Comparison of ENCODE assay signal across 1 fruit fly cellular context in the genomic region with DNA sequence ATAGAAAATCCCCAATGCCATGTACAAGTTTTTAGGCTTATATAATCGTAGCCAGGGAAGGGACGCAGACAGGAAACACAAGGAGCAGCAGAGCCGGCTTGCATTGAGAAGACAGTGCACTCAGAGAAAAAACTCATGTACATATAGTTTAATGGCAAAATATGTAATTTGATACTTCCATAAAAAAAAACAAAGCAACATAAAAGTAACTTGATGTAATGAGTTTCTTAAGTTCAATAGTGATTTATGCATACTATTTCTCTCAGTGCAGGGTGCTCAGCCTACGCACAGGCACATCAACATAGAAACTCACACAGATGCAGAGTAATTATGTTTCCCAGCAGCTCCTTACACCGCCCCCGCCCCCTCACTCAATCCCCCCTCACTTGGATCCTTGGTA.
TF ChIP-seq lines count a peak whose summit lies in the region.

No protein-coding gene starts in this region.

TF ChIP-seq in whole organism, embryonic, 481 proteins besides CTCF, POLR2A, EP300 and RAD21 (continued from another document and continues in another):
- TF ChIP-seq caup (GFP tag; optimal IDR thresholded peaks at IDR 0.05; lab: Kevin White, UChicago; ENCODE audit: severe bottlenecking) = peak; percentile 75
- peak; percentile 50 for TF ChIP-seq Fer3 (tag; optimal IDR thresholded peaks at IDR 0.05; lab: Kevin White, UChicago)
- no peak for TF ChIP-seq tna (GFP tag; IDR thresholded peaks at IDR 0.05; lab: Robert Waterston, UW; ENCODE audit: partially characterized antibody)
- no peak for TF ChIP-seq CG7963 (GFP tag; IDR thresholded peaks at IDR 0.05; lab: Robert Waterston, UW; ENCODE audit: partially characterized antibody)
- peak; percentile 60 to 62 for TF ChIP-seq dpn (GFP tag; optimal IDR thresholded peaks at IDR 0.05; lab: Kevin White, UChicago)
- peak; percentile 55 for TF ChIP-seq ewg (GFP tag; optimal IDR thresholded peaks at IDR 0.05; lab: Kevin White, UChicago)
- peak; percentile 48 for TF ChIP-seq H2.0 (GFP tag; IDR thresholded peaks at IDR 0.05; lab: Robert Waterston, UW)
- TF ChIP-seq pho (GFP tag; optimal IDR thresholded peaks at IDR 0.05; lab: Kevin White, UChicago) = peak; percentile 30
- no peak for TF ChIP-seq dati (GFP tag; IDR thresholded peaks at IDR 0.05; lab: Robert Waterston, UW)
- no peak for TF ChIP-seq BEAF-32 (GFP tag; optimal IDR thresholded peaks at IDR 0.05; lab: Kevin White, UChicago)
- 0 out of 2 replicates have a peak, but pooled peaks have one; percentile 24 for TF ChIP-seq klu (GFP tag; IDR thresholded peaks at IDR 0.05; lab: Robert Waterston, UW)
- TF ChIP-seq pita (GFP tag; optimal IDR thresholded peaks at IDR 0.05; lab: Kevin White, UChicago) = no peak
- TF ChIP-seq HmgD (GFP tag; optimal IDR thresholded peaks at IDR 0.05; lab: Kevin White, UChicago) = no peak
- peak; percentile 50 for TF ChIP-seq phol (tag; optimal IDR thresholded peaks at IDR 0.05; lab: Kevin White, UChicago)
- peak; percentile 63 for TF ChIP-seq Taf1 (GFP tag; IDR thresholded peaks at IDR 0.05; lab: Robert Waterston, UW)
- TF ChIP-seq CG10209 (GFP tag; optimal IDR thresholded peaks at IDR 0.05; lab: Kevin White, UChicago) = peak; percentile 72
- TF ChIP-seq Bteb2 (GFP tag; optimal IDR thresholded peaks at IDR 0.05; lab: Kevin White, UChicago) = no peak
- TF ChIP-seq CG10431 (GFP tag; optimal IDR thresholded peaks at IDR 0.05; lab: Kevin White, UChicago) = no peak
- no peak for TF ChIP-seq CG8290 (GFP tag; optimal IDR thresholded peaks at IDR 0.05; lab: Kevin White, UChicago)
- peak in 1 of 2 experiments; percentile 72 for TF ChIP-seq CG8290 (tag; optimal IDR thresholded peaks at IDR 0.05; lab: Kevin White, UChicago)
- no peak for TF ChIP-seq Elba2 (GFP tag; optimal IDR thresholded peaks at IDR 0.05; lab: Kevin White, UChicago)
- peak; percentile 73 for TF ChIP-seq Dek (tag; optimal IDR thresholded peaks at IDR 0.05; lab: Kevin White, UChicago)
- 0 out of 2 replicates have a peak, but pooled peaks have one; percentile 3 for TF ChIP-seq CkIIα-i1 (GFP tag; IDR thresholded peaks at IDR 0.05; lab: Robert Waterston, UW)
- no peak for TF ChIP-seq CG4707 (GFP tag; optimal IDR thresholded peaks at IDR 0.05; lab: Kevin White, UChicago)
- peak; percentile 70 for TF ChIP-seq grau (tag; optimal IDR thresholded peaks at IDR 0.05; lab: Kevin White, UChicago)
- peak; percentile 74 for TF ChIP-seq Sox102F (GFP tag; optimal IDR thresholded peaks at IDR 0.05; lab: Kevin White, UChicago)
- no peak for TF ChIP-seq chm (GFP tag; IDR thresholded peaks at IDR 0.05; lab: Robert Waterston, UW)
- peak; percentile 47 for TF ChIP-seq ara (GFP tag; IDR thresholded peaks at IDR 0.05; lab: Robert Waterston, UW)
- TF ChIP-seq vnd (GFP tag; IDR thresholded peaks at IDR 0.05; lab: Robert Waterston, UW; ENCODE audit: partially characterized antibody) = no peak
- peak; percentile 59; the same call in 1 of the 3 replicates for TF ChIP-seq Mrtf (GFP tag; IDR thresholded peaks at IDR 0.05; lab: Robert Waterston, UW)
- TF ChIP-seq CG10147 (GFP tag; optimal IDR thresholded peaks at IDR 0.05; lab: Kevin White, UChicago) = peak; percentile 75
- no peak for TF ChIP-seq Hmx (GFP tag; optimal IDR thresholded peaks at IDR 0.05; lab: Kevin White, UChicago)
- peak; percentile 8 for TF ChIP-seq CG3407 (GFP tag; optimal IDR thresholded peaks at IDR 0.05; lab: Kevin White, UChicago)
- TF ChIP-seq ci (GFP tag; IDR thresholded peaks at IDR 0.05; lab: Robert Waterston, UW) = peak; percentile 77; the same call in 2 of the 3 replicates
- TF ChIP-seq Med (GFP tag; lab: Kevin White, UChicago) = peak; percentile 91
- TF ChIP-seq Meics (GFP tag; optimal IDR thresholded peaks at IDR 0.05; lab: Kevin White, UChicago) = peak; percentile 77
- peak; percentile 32 for TF ChIP-seq CG1233 (GFP tag; optimal IDR thresholded peaks at IDR 0.05; lab: Kevin White, UChicago)
- peak; percentile 45 for TF ChIP-seq jing (GFP tag; optimal IDR thresholded peaks at IDR 0.05; lab: Kevin White, UChicago)
- TF ChIP-seq CG17359 (tag; optimal IDR thresholded peaks at IDR 0.05; lab: Kevin White, UChicago) = peak; percentile 57
- TF ChIP-seq CG9727 (GFP tag; optimal IDR thresholded peaks at IDR 0.05; lab: Kevin White, UChicago) = peak; percentile 63
- peak; percentile 14 for TF ChIP-seq CG18476 (GFP tag; optimal IDR thresholded peaks at IDR 0.05; lab: Kevin White, UChicago)
- no peak for TF ChIP-seq danr (GFP tag; IDR thresholded peaks at IDR 0.05; lab: Robert Waterston, UW)
- peak in 1 of 2 experiments; percentile 64 for TF ChIP-seq bsh (GFP tag; optimal IDR thresholded peaks at IDR 0.05; lab: Kevin White, UChicago)
- peak; percentile 80 for TF ChIP-seq ranshi (GFP tag; IDR thresholded peaks at IDR 0.05; lab: Robert Waterston, UW)
- TF ChIP-seq tin (GFP tag; optimal IDR thresholded peaks at IDR 0.05; lab: Kevin White, UChicago) = peak; percentile 55
- peak; percentile 63 for TF ChIP-seq Xrp1 (GFP tag; IDR thresholded peaks at IDR 0.05; lab: Robert Waterston, UW)
- peak; percentile 81 for TF ChIP-seq Fer1 (GFP tag; optimal IDR thresholded peaks at IDR 0.05; lab: Kevin White, UChicago)
- peak; percentile 72 for TF ChIP-seq tgo (GFP tag; IDR thresholded peaks at IDR 0.05; lab: Robert Waterston, UW)
- no peak for TF ChIP-seq Sry-β (GFP tag; optimal IDR thresholded peaks at IDR 0.05; lab: Kevin White, UChicago)
- TF ChIP-seq zfh1 (GFP tag; IDR thresholded peaks at IDR 0.05; lab: Robert Waterston, UW) = peak; percentile 67; the same call in 2 of the 3 replicates
- TF ChIP-seq CG13296 (GFP tag; optimal IDR thresholded peaks at IDR 0.05; lab: Kevin White, UChicago) = peak; percentile 60
- TF ChIP-seq lov (optimal IDR thresholded peaks at IDR 0.05; lab: Kevin White, UChicago) = no peak
- no peak for TF ChIP-seq lov (GFP tag; IDR thresholded peaks at IDR 0.05; lab: Robert Waterston, UW)
- TF ChIP-seq aop (GFP tag; IDR thresholded peaks at IDR 0.05; lab: Robert Waterston, UW) = no peak
- TF ChIP-seq CG8089 (GFP tag; optimal IDR thresholded peaks at IDR 0.05; lab: Kevin White, UChicago) = peak; percentile 43
- TF ChIP-seq CG17829 (tag; optimal IDR thresholded peaks at IDR 0.05; lab: Kevin White, UChicago) = peak; percentile 7
- TF ChIP-seq hbn (GFP tag; IDR thresholded peaks at IDR 0.05; lab: Robert Waterston, UW; ENCODE audit: partially characterized antibody) = no peak
- TF ChIP-seq trh (GFP tag; optimal IDR thresholded peaks at IDR 0.05; lab: Kevin White, UChicago) = peak; percentile 21
- peak; percentile 5 for TF ChIP-seq CG6813 (GFP tag; optimal IDR thresholded peaks at IDR 0.05; lab: Kevin White, UChicago)
- TF ChIP-seq CG15269 (tag; optimal IDR thresholded peaks at IDR 0.05; lab: Kevin White, UChicago) = peak; percentile 80
- TF ChIP-seq dmrt99B (tag; optimal IDR thresholded peaks at IDR 0.05; lab: Kevin White, UChicago) = peak; percentile 80
- TF ChIP-seq NC2β (GFP tag; optimal IDR thresholded peaks at IDR 0.05; lab: Kevin White, UChicago) = peak; percentile 39
- peak; percentile 59; the same call in 1 of the 2 replicates for TF ChIP-seq CG3847 (GFP tag; IDR thresholded peaks at IDR 0.05; lab: Robert Waterston, UW)
- peak; percentile 53 for TF ChIP-seq CrebB (tag; optimal IDR thresholded peaks at IDR 0.05; lab: Kevin White, UChicago)
- TF ChIP-seq CG2199 (GFP tag; IDR thresholded peaks at IDR 0.05; lab: Robert Waterston, UW) = no peak
- peak; percentile 72 for TF ChIP-seq HmgZ (tag; optimal IDR thresholded peaks at IDR 0.05; lab: Kevin White, UChicago)
- no peak for TF ChIP-seq NFAT (GFP tag; IDR thresholded peaks at IDR 0.05; lab: Robert Waterston, UW)
- peak; percentile 77 for TF ChIP-seq Ada2b (GFP tag; IDR thresholded peaks at IDR 0.05; lab: Robert Waterston, UW)
- TF ChIP-seq Bgb (GFP tag; IDR thresholded peaks at IDR 0.05; lab: Robert Waterston, UW; ENCODE audit: partially characterized antibody) = no peak
- TF ChIP-seq her (GFP tag; optimal IDR thresholded peaks at IDR 0.05; lab: Kevin White, UChicago) = peak; percentile 55
- no peak for TF ChIP-seq CG17568 (GFP tag; optimal IDR thresholded peaks at IDR 0.05; lab: Kevin White, UChicago)
- TF ChIP-seq CG15073 (GFP tag; optimal IDR thresholded peaks at IDR 0.05; lab: Kevin White, UChicago) = no peak
- TF ChIP-seq zen2 (GFP tag; IDR thresholded peaks at IDR 0.05; lab: Robert Waterston, UW; ENCODE audit: partially characterized antibody) = no peak
- no peak for TF ChIP-seq Dip2 (GFP tag; IDR thresholded peaks at IDR 0.05; lab: Robert Waterston, UW)
- no peak for TF ChIP-seq CG42726 (GFP tag; IDR thresholded peaks at IDR 0.05; lab: Robert Waterston, UW; ENCODE audit: partially characterized antibody)
- peak; percentile 4 for TF ChIP-seq abd-A (tag; optimal IDR thresholded peaks at IDR 0.05; lab: Kevin White, UChicago)
- TF ChIP-seq Max (GFP tag; optimal IDR thresholded peaks at IDR 0.05; lab: Kevin White, UChicago) = no peak
- TF ChIP-seq CG6765 (GFP tag; optimal IDR thresholded peaks at IDR 0.05; lab: Kevin White, UChicago) = peak; percentile 47
- no peak for TF ChIP-seq CG2116 (GFP tag; optimal IDR thresholded peaks at IDR 0.05; lab: Kevin White, UChicago)
- TF ChIP-seq CG4360 (GFP tag; IDR thresholded peaks at IDR 0.05; lab: Robert Waterston, UW) = 0 out of 2 replicates have a peak, but pooled peaks have one; percentile 16
- TF ChIP-seq CG10267 (tag; optimal IDR thresholded peaks at IDR 0.05; lab: Kevin White, UChicago) = peak; percentile 25
- TF ChIP-seq gsb-n (tag; optimal IDR thresholded peaks at IDR 0.05; lab: Kevin White, UChicago) = peak; percentile 23
- TF ChIP-seq Rfx (GFP tag; IDR thresholded peaks at IDR 0.05; lab: Robert Waterston, UW) = peak; percentile 71
- peak; percentile 71 for TF ChIP-seq Hsf (GFP tag; optimal IDR thresholded peaks at IDR 0.05; lab: Kevin White, UChicago)
- TF ChIP-seq CG17186 (GFP tag; optimal IDR thresholded peaks at IDR 0.05; lab: Kevin White, UChicago) = no peak
- peak; percentile 18 for TF ChIP-seq CG2875 (GFP tag; optimal IDR thresholded peaks at IDR 0.05; lab: Kevin White, UChicago)
- TF ChIP-seq CG6175 (GFP tag; IDR thresholded peaks at IDR 0.05; lab: Robert Waterston, UW) = no peak
- TF ChIP-seq CG3726 (GFP tag; IDR thresholded peaks at IDR 0.05; lab: Robert Waterston, UW) = peak; percentile 46; the same call in 1 of the 3 replicates
- peak; percentile 84 for TF ChIP-seq CG7556 (GFP tag; optimal IDR thresholded peaks at IDR 0.05; lab: Kevin White, UChicago)
- no peak for TF ChIP-seq trem (tag; optimal IDR thresholded peaks at IDR 0.05; lab: Kevin White, UChicago)
- TF ChIP-seq CG8478 (optimal IDR thresholded peaks at IDR 0.05; lab: Kevin White, UChicago) = no peak
- TF ChIP-seq NK7.1 (GFP tag; optimal IDR thresholded peaks at IDR 0.05; lab: Kevin White, UChicago) = no peak
- peak; percentile 4 for TF ChIP-seq CG12104 (GFP tag; optimal IDR thresholded peaks at IDR 0.05; lab: Kevin White, UChicago)
- TF ChIP-seq CG10321 (GFP tag; IDR thresholded peaks at IDR 0.05; lab: Robert Waterston, UW) = no peak; the same call in 1 of the 2 replicates
- peak; percentile 49 for TF ChIP-seq zf30C (GFP tag; optimal IDR thresholded peaks at IDR 0.05; lab: Kevin White, UChicago)
- peak; percentile 87 for TF ChIP-seq lab (GFP tag; optimal IDR thresholded peaks at IDR 0.05; lab: Kevin White, UChicago)
- TF ChIP-seq CG12391 (tag; optimal IDR thresholded peaks at IDR 0.05; lab: Kevin White, UChicago) = peak; percentile 68
- peak; percentile 25 for TF ChIP-seq schlank (tag; optimal IDR thresholded peaks at IDR 0.05; lab: Kevin White, UChicago)
- peak; percentile 22; the same call in 1 of the 3 replicates for TF ChIP-seq croc (GFP tag; conservative IDR thresholded peaks at IDR 0.05; lab: Robert Waterston, UW)
- TF ChIP-seq CG3281 (GFP tag; optimal IDR thresholded peaks at IDR 0.05; lab: Kevin White, UChicago) = peak; percentile 61
- 0 out of 2 replicates have a peak, but pooled peaks have one; percentile 19 for TF ChIP-seq CG10959 (GFP tag; IDR thresholded peaks at IDR 0.05; lab: Robert Waterston, UW)
- peak; percentile 37 for TF ChIP-seq CG4424 (GFP tag; optimal IDR thresholded peaks at IDR 0.05; lab: Kevin White, UChicago)
- peak; percentile 50 for TF ChIP-seq nmo (GFP tag; optimal IDR thresholded peaks at IDR 0.05; lab: Kevin White, UChicago)
- no peak for TF ChIP-seq grn (GFP tag; optimal IDR thresholded peaks at IDR 0.05; lab: Kevin White, UChicago)
- TF ChIP-seq nau (GFP tag; optimal IDR thresholded peaks at IDR 0.05; lab: Kevin White, UChicago) = peak; percentile 25
- no peak for TF ChIP-seq toy (GFP tag; IDR thresholded peaks at IDR 0.05; lab: Robert Waterston, UW)
- TF ChIP-seq Spps (tag; optimal IDR thresholded peaks at IDR 0.05; lab: Kevin White, UChicago) = no peak
- TF ChIP-seq CG31441 (GFP tag; IDR thresholded peaks at IDR 0.05; lab: Robert Waterston, UW) = peak; percentile 55
- TF ChIP-seq Six4 (GFP tag; optimal IDR thresholded peaks at IDR 0.05; lab: Kevin White, UChicago) = peak; percentile 3
- peak; percentile 46 for TF ChIP-seq Deaf1 (tag; optimal IDR thresholded peaks at IDR 0.05; lab: Kevin White, UChicago)
- peak; percentile 20 for TF ChIP-seq CG15601 (tag; optimal IDR thresholded peaks at IDR 0.05; lab: Kevin White, UChicago)
- TF ChIP-seq CG15514 (GFP tag; optimal IDR thresholded peaks at IDR 0.05; lab: Kevin White, UChicago) = peak; percentile 52
- peak; percentile 61; the same call in 1 of the 2 replicates for TF ChIP-seq CG5953 (GFP tag; IDR thresholded peaks at IDR 0.05; lab: Robert Waterston, UW)
- no peak for TF ChIP-seq CG31388 (GFP tag; optimal IDR thresholded peaks at IDR 0.05; lab: Kevin White, UChicago)
- TF ChIP-seq pb (GFP tag; optimal IDR thresholded peaks at IDR 0.05; lab: Kevin White, UChicago) = peak; percentile 35
- TF ChIP-seq Xbp1 (GFP tag; optimal IDR thresholded peaks at IDR 0.05; lab: Kevin White, UChicago) = peak; percentile 69
- peak; percentile 54 for TF ChIP-seq HHEX (GFP tag; optimal IDR thresholded peaks at IDR 0.05; lab: Kevin White, UChicago)
- TF ChIP-seq jigr1 (GFP tag; IDR thresholded peaks at IDR 0.05; lab: Robert Waterston, UW) = no peak
- peak; percentile 29 for TF ChIP-seq Ravus (GFP tag; IDR thresholded peaks at IDR 0.05; lab: Robert Waterston, UW)
- TF ChIP-seq vvl (GFP tag; IDR thresholded peaks at IDR 0.05; lab: Robert Waterston, UW) = peak; percentile 78
- TF ChIP-seq CG4282 (GFP tag; optimal IDR thresholded peaks at IDR 0.05; lab: Kevin White, UChicago) = no peak
- TF ChIP-seq odd (GFP tag; optimal IDR thresholded peaks at IDR 0.05; lab: Kevin White, UChicago) = peak; percentile 47
- TF ChIP-seq sr (GFP tag; IDR thresholded peaks at IDR 0.05; lab: Robert Waterston, UW) = 0 out of 3 replicates have a peak, but pooled peaks have one; percentile 12
- TF ChIP-seq Atf3 (GFP tag; optimal IDR thresholded peaks at IDR 0.05; lab: Kevin White, UChicago) = peak; percentile 52
- TF ChIP-seq gro (GFP tag; optimal IDR thresholded peaks at IDR 0.05; lab: Kevin White, UChicago) = peak; percentile 81
- TF ChIP-seq shn (GFP tag; optimal IDR thresholded peaks at IDR 0.05; lab: Kevin White, UChicago) = peak; percentile 32
